Worm (Caenorhabditis elegans): ENCODE measurements around the gene F13D11.3.

F13D11.3 gene

ce11 chrX:5819702-5820470, 14.2 kb upstream of the F13D11.3 start:
- TF ChIP-seq med-1 (GFP tag; optimal IDR thresholded peaks at IDR 0.05; ENCODE audit: insufficient read depth) = no peak
- no peak for TF ChIP-seq ztf-29 (GFP tag; IDR thresholded peaks at IDR 0.05)
- TF ChIP-seq cog-1 (tag; optimal IDR thresholded peaks at IDR 0.05) = no peak
- no peak for TF ChIP-seq T22C8.4 (GFP tag; IDR thresholded peaks at IDR 0.05)
- TF ChIP-seq tab-1 (GFP tag; IDR thresholded peaks at IDR 0.05) = no peak
- no peak for TF ChIP-seq ztf-23 (GFP tag; IDR thresholded peaks at IDR 0.05)
- no peak for TF ChIP-seq ref-1 (GFP tag; conservative IDR thresholded peaks at IDR 0.05)
- no peak for TF ChIP-seq flt-1 (GFP tag; IDR thresholded peaks at IDR 0.05)
- no peak for TF ChIP-seq klf-2 (GFP tag; conservative IDR thresholded peaks at IDR 0.05)

ce11 chrX:5818176-5818575, 12.5 kb upstream of the F13D11.3 start:
- no peak for TF ChIP-seq tab-1 (GFP tag; IDR thresholded peaks at IDR 0.05)
- TF ChIP-seq flt-1 (GFP tag; IDR thresholded peaks at IDR 0.05) = peak; percentile 43; the same call in 1 of the 2 replicates
- peak; percentile 83 for TF ChIP-seq cog-1 (tag; optimal IDR thresholded peaks at IDR 0.05)

- TF ChIP-seq flt-1 (GFP tag; IDR thresholded peaks at IDR 0.05) = no peak
- no peak for TF ChIP-seq cog-1 (tag; optimal IDR thresholded peaks at IDR 0.05)
- no peak for TF ChIP-seq ztf-29 (GFP tag; IDR thresholded peaks at IDR 0.05)
- TF ChIP-seq med-1 (GFP tag; optimal IDR thresholded peaks at IDR 0.05; ENCODE audit: insufficient read depth) = no peak
- no peak for TF ChIP-seq ref-1 (GFP tag; conservative IDR thresholded peaks at IDR 0.05)
- no peak for TF ChIP-seq tab-1 (GFP tag; IDR thresholded peaks at IDR 0.05)
- no peak for TF ChIP-seq klf-2 (GFP tag; conservative IDR thresholded peaks at IDR 0.05)
- TF ChIP-seq ztf-23 (GFP tag; IDR thresholded peaks at IDR 0.05) = no peak
- TF ChIP-seq T22C8.4 (GFP tag; IDR thresholded peaks at IDR 0.05) = no peak
Observed at ce11 chrX:5817078-5817477, 11.4 kb upstream of the F13D11.3 start.

ce11 chrX:5816346-5816745, 10.6 kb upstream of the F13D11.3 start:
- TF ChIP-seq klf-2 (GFP tag; conservative IDR thresholded peaks at IDR 0.05) = no peak
- TF ChIP-seq cog-1 (tag; optimal IDR thresholded peaks at IDR 0.05) = peak; percentile 70
- TF ChIP-seq ref-1 (GFP tag; conservative IDR thresholded peaks at IDR 0.05) = no peak
- peak; percentile 17 for TF ChIP-seq med-1 (GFP tag; optimal IDR thresholded peaks at IDR 0.05; ENCODE audit: insufficient read depth)
- TF ChIP-seq flt-1 (GFP tag; IDR thresholded peaks at IDR 0.05) = no peak
- TF ChIP-seq ztf-29 (GFP tag; IDR thresholded peaks at IDR 0.05) = 0 out of 2 replicates have a peak, but pooled peaks have one; percentile 29
- TF ChIP-seq tab-1 (GFP tag; IDR thresholded peaks at IDR 0.05) = 0 out of 2 replicates have a peak, but pooled peaks have one; percentile 22

ce11 chrX:5815343-5815742, 9.6 kb upstream of the F13D11.3 start:
- TF ChIP-seq ref-1 (GFP tag; conservative IDR thresholded peaks at IDR 0.05) (no peak), med-1 (GFP tag; optimal IDR thresholded peaks at IDR 0.05; ENCODE audit: insufficient read depth) (no peak), cog-1 (tag; optimal IDR thresholded peaks at IDR 0.05) (no peak)

DNA sequence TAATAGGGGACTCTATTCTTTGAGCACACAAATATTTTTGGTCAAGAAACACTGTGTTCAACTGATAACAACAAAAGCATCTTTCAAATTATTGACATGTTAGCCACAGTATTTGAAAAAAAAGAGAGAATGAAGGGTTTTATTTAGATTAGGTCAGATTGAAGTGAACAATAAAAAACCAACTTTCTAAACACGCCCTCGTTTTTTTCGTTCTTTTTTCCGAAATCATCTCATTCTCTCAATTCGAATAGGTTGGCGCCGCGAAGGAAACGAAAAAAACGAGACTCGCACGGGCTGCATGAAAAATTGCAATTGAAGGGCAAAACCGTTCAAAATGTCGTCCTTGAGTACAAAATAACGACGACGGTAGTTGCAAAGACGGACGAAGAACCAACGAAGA, 8.6 kb upstream of the F13D11.3 start:
- TF ChIP-seq T22C8.4 (GFP tag; IDR thresholded peaks at IDR 0.05) (no peak), med-1 (GFP tag; optimal IDR thresholded peaks at IDR 0.05; ENCODE audit: insufficient read depth) (no peak), flt-1 (GFP tag; IDR thresholded peaks at IDR 0.05) (no peak), tab-1 (GFP tag; IDR thresholded peaks at IDR 0.05) (no peak), klf-2 (GFP tag; conservative IDR thresholded peaks at IDR 0.05) (no peak), ref-1 (GFP tag; conservative IDR thresholded peaks at IDR 0.05) (no peak), ztf-29 (GFP tag; IDR thresholded peaks at IDR 0.05) (no peak), ztf-23 (GFP tag; IDR thresholded peaks at IDR 0.05) (no peak), cog-1 (tag; optimal IDR thresholded peaks at IDR 0.05) (no peak)

ce11 chrX:5813030-5813429, 7.3 kb upstream of the F13D11.3 start:
- TF ChIP-seq ref-1 (GFP tag; conservative IDR thresholded peaks at IDR 0.05) (no peak), klf-2 (GFP tag; conservative IDR thresholded peaks at IDR 0.05) (no peak), cog-1 (tag; optimal IDR thresholded peaks at IDR 0.05) (no peak), med-1 (GFP tag; optimal IDR thresholded peaks at IDR 0.05; ENCODE audit: insufficient read depth) (no peak), tab-1 (GFP tag; IDR thresholded peaks at IDR 0.05) (no peak), T22C8.4 (GFP tag; IDR thresholded peaks at IDR 0.05) (no peak), flt-1 (GFP tag; IDR thresholded peaks at IDR 0.05) (no peak), ztf-23 (GFP tag; IDR thresholded peaks at IDR 0.05) (no peak)

- TF ChIP-seq med-1 (GFP tag; optimal IDR thresholded peaks at IDR 0.05; ENCODE audit: insufficient read depth) (peak; percentile 26), klf-2 (GFP tag; conservative IDR thresholded peaks at IDR 0.05) (0 out of 2 replicates have a peak, but pooled peaks have one; percentile 41), ztf-23 (GFP tag; IDR thresholded peaks at IDR 0.05) (peak; percentile 73), ztf-29 (GFP tag; IDR thresholded peaks at IDR 0.05) (peak; percentile 12), flt-1 (GFP tag; IDR thresholded peaks at IDR 0.05) (peak; percentile 85), cog-1 (tag; optimal IDR thresholded peaks at IDR 0.05) (peak; percentile 99), T22C8.4 (GFP tag; IDR thresholded peaks at IDR 0.05) (peak; percentile 55; the same call in 1 of the 2 replicates), tab-1 (GFP tag; IDR thresholded peaks at IDR 0.05) (0 out of 2 replicates have a peak, but pooled peaks have one; percentile 24), ref-1 (GFP tag; conservative IDR thresholded peaks at IDR 0.05) (no peak)
Observed at ce11 chrX:5811997-5812562, 6.4 kb upstream of the F13D11.3 start.

DNA sequence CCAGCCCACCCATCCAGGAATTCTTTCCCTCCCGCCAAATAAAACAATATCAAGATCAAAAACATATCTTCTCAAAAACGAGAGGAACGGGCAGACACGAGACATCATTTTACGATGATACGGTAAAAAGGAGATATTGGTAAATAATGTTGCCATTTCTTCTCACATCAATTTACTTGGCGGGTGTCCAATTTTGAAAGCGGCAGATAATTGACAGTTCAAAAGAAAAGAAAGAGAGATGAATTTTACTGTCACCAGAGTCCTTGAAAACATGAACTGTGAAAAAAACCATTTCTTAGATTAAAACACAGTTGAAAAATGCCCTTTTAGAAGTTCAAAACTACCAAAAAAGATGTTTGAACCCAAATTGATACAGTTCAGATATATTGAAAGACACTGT, 5.0 kb upstream of the F13D11.3 start:
- TF ChIP-seq cog-1 (tag; optimal IDR thresholded peaks at IDR 0.05) = no peak
- TF ChIP-seq tab-1 (GFP tag; IDR thresholded peaks at IDR 0.05) = no peak
- TF ChIP-seq med-1 (GFP tag; optimal IDR thresholded peaks at IDR 0.05; ENCODE audit: insufficient read depth) = no peak
- no peak for TF ChIP-seq flt-1 (GFP tag; IDR thresholded peaks at IDR 0.05)
- TF ChIP-seq ztf-29 (GFP tag; IDR thresholded peaks at IDR 0.05) = no peak
- TF ChIP-seq ref-1 (GFP tag; conservative IDR thresholded peaks at IDR 0.05) = no peak
- no peak for TF ChIP-seq T22C8.4 (GFP tag; IDR thresholded peaks at IDR 0.05)
- TF ChIP-seq ztf-23 (GFP tag; IDR thresholded peaks at IDR 0.05) = no peak
- no peak for TF ChIP-seq klf-2 (GFP tag; conservative IDR thresholded peaks at IDR 0.05)
